Worm (Caenorhabditis elegans): Measurements from ENCODE around the gene F41H10.4.

DNA sequence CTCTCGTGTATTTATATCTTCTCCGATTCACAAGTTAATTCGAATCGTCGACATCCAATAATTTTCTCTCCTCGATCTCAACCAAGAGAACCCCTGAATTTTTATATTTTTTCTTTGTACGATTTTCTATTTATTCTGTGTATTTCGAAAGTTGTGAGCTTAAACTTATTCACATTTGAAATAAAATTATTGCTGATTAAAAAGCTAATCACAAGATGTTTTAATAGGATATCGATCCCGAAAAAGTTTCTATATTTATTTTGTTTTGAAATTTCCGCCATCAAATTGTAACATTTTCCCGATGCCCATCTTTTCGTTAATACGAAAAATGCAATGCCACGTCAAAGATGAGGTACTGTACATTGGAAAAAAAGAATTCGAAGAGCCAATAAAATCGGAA is 32.4 kb downstream of the F41H10.4 start, which contains the start of gene ZK616.3:
- TF ChIP-seq hlh-30 (tag; optimal IDR thresholded peaks at IDR 0.05; ENCODE audit: insufficient read depth) (no peak), fkh-10 (GFP tag; optimal IDR thresholded peaks at IDR 0.05) (no peak), elt-2 (tag; optimal IDR thresholded peaks at IDR 0.05) (no peak), Y22D7AL.16 (tag; optimal IDR thresholded peaks at IDR 0.05) (no peak), che-1 (tag; optimal IDR thresholded peaks at IDR 0.05) (no peak), nfya-1 (tag; optimal IDR thresholded peaks at IDR 0.05) (no peak), lim-6 (tag; optimal IDR thresholded peaks at IDR 0.05) (no peak), sox-2 (GFP tag; IDR thresholded peaks at IDR 0.05) (no peak)
